Worm (Caenorhabditis elegans) whole organism, L4 larva: Measurements from ENCODE around the gene nas-15.

ENCODE experiments used
- ceh-82 ChIP-seq: sonication (generic microtip); optimal IDR thresholded peaks from 2 replicates; lab custom pipeline; 2017; ENCODE audit warnings: missing biosample characterization, missing genetic modification characterization
- ctbp-1 ChIP-seq: fragments of 200-800 bp; sonication (Bioruptor generic); IDR thresholded peaks from 2 replicates; pipeline ENCODE4 v1.3.6; 2022; ENCODE audit warnings: missing genetic modification reagents, missing genetic modification characterization, missing compliant biosample characterization

ce11 chrX:736989-737388 lies 40.5 kb upstream of the nas-15 start:
- no peak for TF ChIP-seq ctbp-1 (GFP tag; lab: Robert Waterston, UW)
- no peak for TF ChIP-seq ceh-82 (tag; lab: Kevin White, UChicago)
